Fruit fly (Drosophila melanogaster) whole organism, adult: ENCODE results near the gene ocn.

Source experiments
- CG11617 ChIP-seq: fragments of 200-800 bp; sonication (Bioruptor generic); optimal IDR thresholded peaks from 2 replicates; lab custom pipeline; 2017; ENCODE audit warnings: mild to moderate bottlenecking, missing biosample characterization, missing genetic modification reagents, missing genetic modification characterization
- CG12768 ChIP-seq: fragments of 200-800 bp; sonication (Bioruptor generic); optimal IDR thresholded peaks from 2 replicates; lab custom pipeline; 2017; ENCODE audit warnings: missing biosample characterization, missing genetic modification characterization, mild to moderate bottlenecking, moderate library complexity, missing genetic modification reagents
- CG14711 ChIP-seq: fragments of 200-800 bp; sonication (Bioruptor generic); optimal IDR thresholded peaks from 2 replicates; lab custom pipeline; 2018; ENCODE audit warnings: missing biosample characterization, mild to moderate bottlenecking, missing genetic modification characterization, moderate library complexity
- CG5204 ChIP-seq: fragments of 200-800 bp; sonication (Bioruptor generic); optimal IDR thresholded peaks from 2 replicates; lab custom pipeline; 2016; ENCODE audit warnings: missing biosample characterization, missing genetic modification characterization
- Crg-1 ChIP-seq: fragments of 200-800 bp; sonication (Bioruptor generic); optimal IDR thresholded peaks from 2 replicates; lab custom pipeline; 2016; ENCODE audit warnings: missing biosample characterization, missing genetic modification characterization
- kay ChIP-seq: fragments of 200-800 bp; sonication (Bioruptor generic); peaks from one replicate; lab custom pipeline; 2016; ENCODE audit warnings: missing biosample characterization, missing genetic modification characterization, borderline replicate concordance
- pad ChIP-seq: fragments of 200-800 bp; sonication (Bioruptor generic); optimal IDR thresholded peaks from 3 replicates; lab custom pipeline; 2017; ENCODE audit warnings: missing biosample characterization, missing genetic modification characterization, mild to moderate bottlenecking, moderate library complexity, missing genetic modification reagents
- toe ChIP-seq: fragments of 200-800 bp; sonication (Bioruptor generic); optimal IDR thresholded peaks from 2 replicates; lab custom pipeline; 2016; ENCODE audit warnings: missing biosample characterization, missing genetic modification characterization

DNA sequence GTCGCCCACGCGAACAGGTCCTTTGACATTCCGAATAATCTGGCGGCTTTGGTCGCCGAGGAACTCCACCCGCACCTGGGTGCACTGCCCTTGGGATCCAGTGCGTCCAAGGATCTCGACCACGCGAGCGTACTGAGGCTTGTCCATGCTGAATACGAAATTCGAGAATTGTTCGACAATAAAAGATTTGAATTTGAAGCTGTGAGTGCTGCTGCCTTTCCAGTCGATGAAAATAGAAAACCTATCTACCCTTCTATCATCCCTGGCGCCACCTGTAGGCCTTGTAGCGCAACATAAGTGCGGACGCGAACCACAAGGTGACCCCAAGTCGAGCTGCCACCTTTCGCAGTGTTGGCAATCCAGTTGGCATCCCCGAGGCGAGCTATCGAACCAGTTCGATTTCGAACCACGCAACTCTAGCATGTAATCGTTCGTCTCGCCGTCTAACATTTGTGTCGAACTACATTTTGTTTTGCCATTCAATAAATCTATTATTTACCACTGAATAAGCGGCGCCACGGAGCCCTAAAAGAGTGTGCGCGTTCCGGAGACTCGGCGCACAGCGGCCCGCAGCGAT lies 15.0 kb downstream of the ocn start, which contains the start of the genes RpS28a and Axn:
- TF ChIP-seq CG5204 (GFP tag; lab: Kevin White, UChicago), result no peak
- no peak for TF ChIP-seq pad (GFP tag; lab: Kevin White, UChicago)
- TF ChIP-seq CG14711 (tag; lab: Kevin White, UChicago), result peak; percentile 57
- TF ChIP-seq kay (GFP tag; lab: Kevin White, UChicago), result no peak
- TF ChIP-seq Crg-1 (GFP tag; lab: Kevin White, UChicago), result no peak
- no peak for TF ChIP-seq toe (GFP tag; lab: Kevin White, UChicago)
- TF ChIP-seq CG12768 (GFP tag; lab: Kevin White, UChicago), result no peak
- no peak for TF ChIP-seq CG11617 (GFP tag; lab: Kevin White, UChicago)
